Worm (Caenorhabditis elegans) whole organism, L3 larva: ENCODE results near the gene txt-13.

Experiments used
- R02D3.7 ChIP-seq: fragments of 150-350 bp; optimal IDR thresholded peaks from 2 replicates; lab custom pipeline; 2014; ENCODE audit warnings: missing biosample characterization, missing genetic modification characterization
- ZK546.5 ChIP-seq: sonication (generic microtip); optimal IDR thresholded peaks from 2 replicates; lab custom pipeline; 2017; ENCODE audit warnings: missing biosample characterization, missing genetic modification characterization
- ama-1 ChIP-seq: fragments of 150-350 bp; optimal IDR thresholded peaks from 2 replicates; lab custom pipeline; 2018
- ceh-16 ChIP-seq: sonication (generic microtip); optimal IDR thresholded peaks from 2 replicates; lab custom pipeline; 2017; ENCODE audit warnings: missing biosample characterization, missing genetic modification characterization
- ceh-28 ChIP-seq: fragments of 150-350 bp; optimal IDR thresholded peaks from 2 replicates; lab custom pipeline; 2014; ENCODE audit warnings: missing biosample characterization, missing genetic modification reagents, missing genetic modification characterization
- ceh-82 ChIP-seq: fragments of 150-350 bp; optimal IDR thresholded peaks from 2 replicates; lab custom pipeline; 2014; ENCODE audit warnings: missing biosample characterization, missing genetic modification characterization
- ceh-9 ChIP-seq: sonication (generic microtip); optimal IDR thresholded peaks from 2 replicates; lab custom pipeline; 2018; ENCODE audit warnings: missing biosample characterization, missing genetic modification characterization
- daf-12 ChIP-seq: fragments of 150-350 bp; optimal IDR thresholded peaks from 2 replicates; lab custom pipeline; 2014; ENCODE audit warnings: missing biosample characterization, missing genetic modification reagents, missing genetic modification characterization
- egl-27 ChIP-seq: sonication (generic microtip); optimal IDR thresholded peaks from 4 replicates; lab custom pipeline; 2017; ENCODE audit warnings: missing biosample characterization, missing genetic modification reagents, missing genetic modification characterization
- egl-5 ChIP-seq: fragments of 150-350 bp; optimal IDR thresholded peaks from 2 replicates; lab custom pipeline; 2017; ENCODE audit warnings: missing biosample characterization, missing genetic modification reagents, missing genetic modification characterization, inconsistent platforms
- elt-1 ChIP-seq: fragments of 150-350 bp; optimal IDR thresholded peaks from 2 replicates; lab custom pipeline; 2014; ENCODE audit warnings: missing biosample characterization, missing genetic modification characterization
- elt-2 ChIP-seq: sonication (generic microtip); optimal IDR thresholded peaks from 2 replicates; lab custom pipeline; 2016; ENCODE audit warnings: missing genetic modification reagents, mild to moderate bottlenecking, missing genetic modification characterization, missing compliant biosample characterization
- elt-3 ChIP-seq, 3 experiments: fragments of 150-350 bp in 1 of 3; sonication (generic microtip) in 2 of 3; optimal IDR thresholded peaks; 2 replicates in 2 of 3; 4 replicates in 1 of 3; lab custom pipeline; 2014 to 2017; ENCODE audit warnings: missing biosample characterization in 3 of 3, missing genetic modification characterization in 3 of 3
- eor-1 ChIP-seq, 2 experiments: fragments of 150-350 bp; optimal IDR thresholded peaks; 2 replicates each; lab custom pipeline; 2014 to 2018; ENCODE audit warnings: missing biosample characterization in 2 of 2, missing genetic modification characterization in 2 of 2
- fkh-10 ChIP-seq: sonication (generic microtip); optimal IDR thresholded peaks from 2 replicates; lab custom pipeline; 2017; ENCODE audit warnings: missing biosample characterization, missing genetic modification reagents, missing genetic modification characterization
- fkh-2 ChIP-seq: fragments of 150-350 bp; optimal IDR thresholded peaks from 2 replicates; lab custom pipeline; 2014; ENCODE audit warnings: missing biosample characterization, missing genetic modification reagents, missing genetic modification characterization
- fos-1 ChIP-seq: fragments of 150-350 bp; optimal IDR thresholded peaks from 2 replicates; lab custom pipeline; 2014; ENCODE audit warnings: missing biosample characterization, missing genetic modification characterization
- hmg-11 ChIP-seq: sonication (generic microtip); optimal IDR thresholded peaks from 2 replicates; lab custom pipeline; 2016; ENCODE audit warnings: missing genetic modification characterization, missing compliant biosample characterization
- jun-1 ChIP-seq: fragments of 150-350 bp; optimal IDR thresholded peaks from 2 replicates; lab custom pipeline; 2014; ENCODE audit warnings: missing biosample characterization, missing genetic modification reagents, missing genetic modification characterization
- lin-15B ChIP-seq: fragments of 150-350 bp; optimal IDR thresholded peaks from 2 replicates; lab custom pipeline; 2014; ENCODE audit warnings: missing biosample characterization, missing genetic modification characterization
- lin-39 ChIP-seq: fragments of 150-350 bp; optimal IDR thresholded peaks from 2 replicates; lab custom pipeline; 2018; ENCODE audit warnings: missing biosample characterization, missing genetic modification reagents, missing genetic modification characterization
- lsy-12 ChIP-seq: sonication (generic microtip); optimal IDR thresholded peaks from 2 replicates; lab custom pipeline; 2016; ENCODE audit warnings: mild to moderate bottlenecking, missing genetic modification characterization, missing compliant biosample characterization
- mdl-1 ChIP-seq: fragments of 150-350 bp; optimal IDR thresholded peaks from 2 replicates; lab custom pipeline; 2014; ENCODE audit warnings: missing biosample characterization, missing genetic modification characterization
- mml-1 ChIP-seq: fragments of 150-350 bp; sonication (generic microtip); optimal IDR thresholded peaks from 3 replicates; lab custom pipeline; 2014; ENCODE audit warnings: missing biosample characterization, missing genetic modification characterization
- nfya-1 ChIP-seq: sonication (generic microtip); optimal IDR thresholded peaks from 2 replicates; lab custom pipeline; 2017; ENCODE audit warnings: missing genetic modification characterization, mild to moderate bottlenecking, missing compliant biosample characterization, antibody characterized with exemption, moderate library complexity; ENCODE audit not compliant: insufficient read depth
- nhr-11 ChIP-seq: fragments of 150-350 bp; optimal IDR thresholded peaks from 2 replicates; lab custom pipeline; 2014; ENCODE audit warnings: missing biosample characterization, missing genetic modification characterization
- nhr-12 ChIP-seq: fragments of 150-350 bp; optimal IDR thresholded peaks from 2 replicates; lab custom pipeline; 2014; ENCODE audit warnings: missing biosample characterization, missing genetic modification characterization
- nhr-23 ChIP-seq: fragments of 150-350 bp; optimal IDR thresholded peaks from 2 replicates; lab custom pipeline; 2014; ENCODE audit warnings: missing biosample characterization, missing genetic modification reagents, missing genetic modification characterization
- nhr-25 ChIP-seq: sonication (generic microtip); optimal IDR thresholded peaks from 2 replicates; lab custom pipeline; 2017; ENCODE audit warnings: missing biosample characterization, missing genetic modification characterization
- nhr-43 ChIP-seq: sonication (generic microtip); optimal IDR thresholded peaks from 2 replicates; lab custom pipeline; 2016; ENCODE audit warnings: mild to moderate bottlenecking, missing genetic modification characterization, missing compliant biosample characterization; ENCODE audit not compliant: poor library complexity, severe bottlenecking
- nhr-67 ChIP-seq: fragments of 150-350 bp; optimal IDR thresholded peaks from 2 replicates; lab custom pipeline; 2014; ENCODE audit warnings: missing biosample characterization, missing genetic modification characterization
- nhr-77 ChIP-seq: fragments of 150-350 bp; optimal IDR thresholded peaks from 2 replicates; lab custom pipeline; 2014; ENCODE audit warnings: missing biosample characterization, missing genetic modification characterization
- pha-4 ChIP-seq: fragments of 150-350 bp; optimal IDR thresholded peaks from 2 replicates; lab custom pipeline; 2014; ENCODE audit warnings: missing biosample characterization, missing genetic modification reagents, missing genetic modification characterization
- sea-2 ChIP-seq: fragments of 150-350 bp; sonication (generic microtip); optimal IDR thresholded peaks from 4 replicates; lab custom pipeline; 2014; ENCODE audit warnings: missing biosample characterization, missing genetic modification reagents, missing genetic modification characterization
- skn-1 ChIP-seq: fragments of 150-350 bp; optimal IDR thresholded peaks from 2 replicates; lab custom pipeline; 2014; ENCODE audit warnings: missing biosample characterization, missing genetic modification characterization
- snpc-4 ChIP-seq: fragments of 150-350 bp; optimal IDR thresholded peaks from 2 replicates; lab custom pipeline; 2014; ENCODE audit warnings: missing biosample characterization, missing genetic modification characterization
- tbx-2 ChIP-seq: sonication (generic microtip); optimal IDR thresholded peaks from 2 replicates; lab custom pipeline; 2016; ENCODE audit warnings: mild to moderate bottlenecking, missing genetic modification characterization, missing compliant biosample characterization
- unc-62 ChIP-seq: fragments of 150-350 bp; sonication (generic microtip); optimal IDR thresholded peaks from 4 replicates; lab custom pipeline; 2014; ENCODE audit warnings: missing biosample characterization, missing genetic modification reagents, missing genetic modification characterization
- zag-1 ChIP-seq: fragments of 150-350 bp; optimal IDR thresholded peaks from 2 replicates; lab custom pipeline; 2014; ENCODE audit warnings: missing biosample characterization, missing genetic modification characterization
- ztf-11 ChIP-seq: fragments of 150-350 bp; optimal IDR thresholded peaks from 2 replicates; lab custom pipeline; 2014; ENCODE audit warnings: missing biosample characterization, missing genetic modification characterization
- ztf-4 ChIP-seq: fragments of 150-350 bp; optimal IDR thresholded peaks from 2 replicates; lab custom pipeline; 2014; ENCODE audit warnings: missing biosample characterization, missing genetic modification characterization

Gene txt-13

DNA sequence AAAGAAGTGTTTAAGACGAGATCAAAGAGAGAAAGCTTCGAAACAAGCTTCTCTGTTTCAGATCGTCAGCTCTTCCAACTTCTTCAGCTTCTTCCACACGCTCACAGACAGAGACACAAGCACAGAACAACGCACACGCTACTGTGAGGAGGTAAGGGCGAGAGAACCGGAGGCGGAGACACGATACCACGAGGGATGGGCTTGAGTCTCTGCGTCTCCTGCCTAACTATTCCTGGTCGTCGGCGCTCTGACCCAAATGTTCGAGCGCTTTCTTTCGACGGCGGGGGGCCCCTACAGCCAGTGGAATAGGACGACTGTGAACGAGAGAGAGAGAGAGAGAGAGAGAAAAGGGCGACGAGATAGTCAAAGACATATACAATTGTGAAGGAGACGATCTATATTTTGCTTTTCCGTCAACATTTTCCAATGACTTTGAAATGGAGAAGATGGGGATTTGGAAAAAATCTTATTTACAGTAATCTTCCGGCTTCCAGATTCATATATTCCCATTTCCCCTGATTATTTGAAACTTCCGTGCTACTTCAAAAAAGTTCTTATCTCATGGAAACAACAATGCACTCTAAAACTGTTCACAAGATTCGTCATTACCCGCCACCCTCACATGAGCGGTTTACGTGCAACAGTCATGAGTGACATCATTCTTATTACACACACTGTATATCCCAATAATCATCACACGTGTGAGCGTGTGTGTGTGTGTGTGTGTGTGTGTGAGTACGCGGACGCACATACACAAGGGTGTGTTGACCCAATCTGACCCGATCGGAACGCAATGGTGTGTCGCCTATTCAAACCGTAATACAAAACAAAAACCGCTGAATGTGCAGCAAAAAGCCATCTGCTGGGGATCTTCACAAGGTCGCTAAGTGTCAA is 21.4 kb upstream of the txt-13 start (continued):
- TF ChIP-seq elt-1 (tag; lab: Kevin White, UChicago) (peak; percentile 32), tbx-2 (tag; lab: Kevin White, UChicago) (peak; percentile 37), nhr-77 (tag; lab: Kevin White, UChicago) (no peak), ztf-4 (tag; lab: Kevin White, UChicago) (no peak), egl-5 (tag; lab: Kevin White, UChicago) (peak; percentile 44), jun-1 (tag; lab: Kevin White, UChicago) (peak; percentile 72), ama-1 (lab: Kevin White, UChicago) (peak; percentile 99), nhr-11 (tag; lab: Kevin White, UChicago) (peak; percentile 84), fos-1 (peak; percentile 48), lsy-12 (tag; lab: Kevin White, UChicago) (peak; percentile 60), ZK546.5 (tag; lab: Kevin White, UChicago) (no peak), R02D3.7 (peak; percentile 62), nhr-25 (peak; percentile 84), fkh-10 (GFP tag; lab: Kevin White, UChicago) (peak; percentile 93), nhr-67 (tag; lab: Kevin White, UChicago) (no peak), ceh-82 (no peak), skn-1 (peak; percentile 46), nhr-43 (tag; lab: Kevin White, UChicago) (peak; percentile 80), nhr-23 (tag; lab: Kevin White, UChicago) (peak; percentile 78), snpc-4 (tag; lab: Kevin White, UChicago) (peak; percentile 74), mdl-1 (tag; lab: Kevin White, UChicago) (peak; percentile 89), pha-4 (tag; lab: Kevin White, UChicago) (peak; percentile 90), mml-1 (tag; lab: Kevin White, UChicago) (no peak), nfya-1 (peak; percentile 90), ztf-11 (tag; lab: Kevin White, UChicago) (no peak)

DNA sequence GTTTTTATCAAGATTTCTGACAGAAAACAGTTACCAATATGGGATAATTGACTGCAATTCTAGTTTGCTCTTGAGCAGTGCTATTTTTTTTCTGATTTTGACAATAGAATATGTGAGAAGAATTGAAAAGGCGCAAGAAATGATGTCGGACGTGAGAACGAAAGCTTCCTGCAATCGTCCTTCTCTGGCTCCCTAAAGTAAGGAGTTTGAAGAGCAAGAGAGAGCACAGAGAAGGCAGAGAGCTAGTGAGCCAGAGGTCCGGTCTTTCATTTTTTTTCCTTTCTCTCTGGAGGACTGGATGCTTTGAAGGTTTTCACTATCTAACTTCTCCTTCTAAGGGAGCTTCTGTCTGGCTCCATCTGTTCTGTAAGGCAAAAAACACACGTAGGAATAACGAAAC is 20.2 kb upstream of the txt-13 start:
- TF ChIP-seq lin-39 (tag; lab: Kevin White, UChicago) = peak; percentile 23
- peak; percentile 39 for TF ChIP-seq nfya-1
- TF ChIP-seq hmg-11 (tag; lab: Kevin White, UChicago) = peak; percentile 36
- no peak for TF ChIP-seq lin-15B (tag; lab: Kevin White, UChicago)
- TF ChIP-seq ama-1 (lab: Kevin White, UChicago) = peak; percentile 79
- TF ChIP-seq ceh-9 = no peak
- no peak for TF ChIP-seq zag-1

DNA sequence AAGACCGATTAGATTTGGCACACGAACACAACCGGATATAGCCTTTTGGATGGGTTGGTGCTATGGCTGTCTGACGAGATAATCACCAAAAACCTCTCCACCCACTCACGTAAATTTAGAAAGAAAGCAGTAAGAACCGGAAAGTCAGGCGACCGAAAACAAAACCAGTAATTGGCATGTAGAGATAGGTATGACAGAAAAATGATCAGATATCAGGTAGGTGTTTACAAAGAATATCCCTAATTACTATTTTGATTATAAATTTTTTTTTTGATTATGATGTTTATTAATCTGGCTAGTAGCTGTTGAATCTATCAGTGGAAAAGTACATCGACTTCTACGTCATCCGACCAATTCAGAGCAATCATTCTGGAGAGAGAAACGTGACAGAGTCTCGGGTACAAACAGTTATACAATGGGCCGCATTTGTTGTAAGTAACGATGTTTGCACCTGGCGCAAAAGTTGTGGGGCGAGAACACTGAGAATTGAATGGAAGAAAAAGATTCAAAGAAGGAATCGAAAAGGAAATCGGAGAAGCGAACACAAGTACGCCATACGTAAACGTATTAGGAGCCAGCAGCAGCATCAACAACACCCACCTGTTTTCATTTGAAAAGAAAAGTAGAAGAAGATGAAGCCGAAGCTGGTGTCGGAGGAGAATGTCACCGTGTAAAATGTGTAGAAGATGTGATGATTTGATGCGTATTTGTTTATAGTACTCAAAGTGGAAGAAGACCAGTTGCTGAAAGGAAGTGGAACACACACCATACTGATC is 19.3 kb upstream of the txt-13 start:
- TF ChIP-seq eor-1 (tag; optimal IDR thresholded peaks at IDR 0.05; lab: Kevin White, UChicago) (no peak), nfya-1 (no peak), snpc-4 (tag; lab: Kevin White, UChicago) (no peak), sea-2 (no peak), nhr-25 (peak; percentile 37), ama-1 (lab: Kevin White, UChicago) (peak; percentile 27), nhr-11 (tag; lab: Kevin White, UChicago) (peak; percentile 45), hmg-11 (tag; lab: Kevin White, UChicago) (no peak), egl-27 (tag; lab: Kevin White, UChicago) (no peak), egl-5 (tag; lab: Kevin White, UChicago) (peak; percentile 33), nhr-12 (tag; lab: Kevin White, UChicago) (no peak), ztf-11 (tag; lab: Kevin White, UChicago) (no peak), lin-39 (tag; lab: Kevin White, UChicago) (no peak), lsy-12 (tag; lab: Kevin White, UChicago) (no peak), nhr-43 (tag; lab: Kevin White, UChicago) (no peak), mdl-1 (tag; lab: Kevin White, UChicago) (no peak), ceh-9 (no peak), pha-4 (tag; lab: Kevin White, UChicago) (peak; percentile 58), R02D3.7 (no peak), ceh-16 (tag; lab: Kevin White, UChicago) (no peak), nhr-67 (tag; lab: Kevin White, UChicago) (no peak), elt-2 (tag; lab: Kevin White, UChicago) (peak; percentile 10), elt-1 (tag; lab: Kevin White, UChicago) (no peak), lin-15B (tag; lab: Kevin White, UChicago) (no peak), unc-62 (GFP tag; lab: Kevin White, UChicago) (no peak), ceh-82 (no peak), fkh-2 (tag; lab: Kevin White, UChicago) (no peak), ceh-28 (tag; lab: Kevin White, UChicago) (no peak), elt-3 (tag; optimal IDR thresholded peaks at IDR 0.05; lab: Kevin White, UChicago) (peak in 1 of 3 experiments; percentile 40), jun-1 (tag; lab: Kevin White, UChicago) (no peak), nhr-23 (tag; lab: Kevin White, UChicago) (peak; percentile 26), mml-1 (tag; lab: Kevin White, UChicago) (no peak), fos-1 (no peak), daf-12 (no peak)
